Worm (Caenorhabditis elegans): ENCODE data around the gene gpd-3.

gpd-3 gene

DNA sequence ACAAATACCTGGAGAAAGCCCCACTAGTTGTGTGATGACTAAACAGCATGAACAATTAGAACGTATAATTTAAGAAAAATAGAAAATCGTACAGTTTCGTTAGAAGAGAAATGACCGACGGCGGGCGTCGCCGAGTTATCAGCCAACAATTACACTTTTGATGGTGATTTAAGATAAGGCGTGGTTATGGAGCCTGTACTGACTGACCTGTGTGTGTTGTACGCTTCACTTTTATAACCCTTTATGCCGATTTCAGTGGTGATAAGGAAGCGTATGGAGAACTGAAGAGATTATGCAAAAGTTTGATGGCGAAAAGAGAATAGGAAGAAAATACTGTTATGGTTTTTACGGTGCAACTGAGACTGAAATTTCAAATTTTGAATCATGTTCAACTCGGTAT lies 40.0 kb upstream of the gpd-3 start:
- TF ChIP-seq pros-1 (tag; optimal IDR thresholded peaks at IDR 0.05) (no peak), elt-2 (tag; optimal IDR thresholded peaks at IDR 0.05) (peak; percentile 87), dmd-4 (tag; optimal IDR thresholded peaks at IDR 0.05; ENCODE audit: borderline replicate concordance) (no peak), fax-1 (tag; optimal IDR thresholded peaks at IDR 0.05) (no peak)

DNA sequence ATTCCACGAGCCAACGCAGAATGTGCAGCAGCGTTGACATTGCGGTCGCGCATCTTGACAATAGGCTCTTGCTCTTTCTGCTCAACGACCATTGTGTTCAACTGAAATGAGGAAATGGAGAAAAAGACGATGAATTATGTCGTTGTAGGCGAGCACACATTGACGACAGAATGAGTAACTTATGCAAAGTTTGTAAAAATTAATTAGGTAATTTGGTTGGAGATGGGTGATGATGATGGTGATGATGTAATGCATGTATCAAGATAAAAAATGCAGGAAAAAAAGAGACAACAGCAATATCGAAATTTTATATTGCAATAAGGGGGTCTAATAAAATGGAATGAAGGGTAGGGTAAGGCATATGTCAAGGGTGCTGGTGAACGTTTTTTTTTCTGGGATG lies 39.2 kb upstream of the gpd-3 start, which contains the start of gene bbln-1:
Gene bbln-1 (minus strand): TSS at position 101 of the 400 bp plus-strand sequence.
- TF ChIP-seq ceh-34 (tag; optimal IDR thresholded peaks at IDR 0.05) = no peak
- TF ChIP-seq ets-4 (tag; optimal IDR thresholded peaks at IDR 0.05) = no peak
- no peak for TF ChIP-seq sox-2 (GFP tag; IDR thresholded peaks at IDR 0.05)
- TF ChIP-seq hlh-15 (tag; optimal IDR thresholded peaks at IDR 0.05) = no peak
- no peak for TF ChIP-seq fax-1 (tag; optimal IDR thresholded peaks at IDR 0.05)
- no peak for TF ChIP-seq ceh-18 (tag; optimal IDR thresholded peaks at IDR 0.05)
- TF ChIP-seq pros-1 (tag; optimal IDR thresholded peaks at IDR 0.05) = no peak
- TF ChIP-seq pag-3 (tag; optimal IDR thresholded peaks at IDR 0.05; ENCODE audit: borderline replicate concordance) = no peak
- no peak for TF ChIP-seq Y22D7AL.16 (tag; optimal IDR thresholded peaks at IDR 0.05)
- TF ChIP-seq F13H6.1 (tag; optimal IDR thresholded peaks at IDR 0.05) = no peak
- no peak for TF ChIP-seq npax-4 (tag; optimal IDR thresholded peaks at IDR 0.05)
- TF ChIP-seq unc-42 (tag; optimal IDR thresholded peaks at IDR 0.05) = no peak
- no peak for TF ChIP-seq ceh-19 (GFP tag; optimal IDR thresholded peaks at IDR 0.05)
- TF ChIP-seq unc-3 (GFP tag; conservative IDR thresholded peaks at IDR 0.05) = no peak
- TF ChIP-seq unc-3 (tag; optimal IDR thresholded peaks at IDR 0.05) = no peak

DNA sequence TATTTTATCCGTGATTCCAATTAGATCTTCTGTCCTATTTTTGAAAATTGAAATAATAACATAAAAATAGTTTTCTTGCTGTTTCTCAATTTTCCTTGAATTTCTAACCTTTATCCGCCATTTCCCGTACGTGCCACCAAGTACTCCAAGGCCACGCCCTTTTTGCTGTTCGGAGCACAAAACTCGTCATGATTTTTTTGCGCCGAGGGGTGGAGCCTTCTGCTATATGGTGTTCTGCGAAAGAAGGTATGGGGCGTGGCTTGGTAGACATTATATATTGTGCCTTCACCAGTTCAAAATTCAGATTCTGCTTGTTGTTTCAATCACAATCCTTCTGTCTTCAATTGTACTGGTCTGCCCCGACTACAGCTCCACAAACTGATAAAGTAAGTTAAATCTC lies 32.1 kb upstream of the gpd-3 start, which contains the start of gene C15C7.4:
Gene C15C7.4 (plus strand): TSS at position 301 of the 400 bp plus-strand sequence.
- TF ChIP-seq npax-4 (tag; optimal IDR thresholded peaks at IDR 0.05) (no peak), mec-3 (tag; optimal IDR thresholded peaks at IDR 0.05; ENCODE audit: borderline replicate concordance) (no peak), ceh-14 (tag; optimal IDR thresholded peaks at IDR 0.05) (no peak), pag-3 (tag; optimal IDR thresholded peaks at IDR 0.05; ENCODE audit: borderline replicate concordance) (no peak), ceh-31 (tag; optimal IDR thresholded peaks at IDR 0.05) (no peak), C38D4.7 (GFP tag; optimal IDR thresholded peaks at IDR 0.05) (no peak), hlh-6 (tag; optimal IDR thresholded peaks at IDR 0.05) (no peak), hlh-8 (tag; optimal IDR thresholded peaks at IDR 0.05) (no peak), ceh-2 (tag; optimal IDR thresholded peaks at IDR 0.05) (no peak), tbx-7 (tag; optimal IDR thresholded peaks at IDR 0.05) (no peak), rnt-1 (tag; optimal IDR thresholded peaks at IDR 0.05) (no peak), ceh-45 (GFP tag; IDR thresholded peaks at IDR 0.05) (no peak), ama-1 (optimal IDR thresholded peaks at IDR 0.05) (no peak), madf-2 (tag; optimal IDR thresholded peaks at IDR 0.05) (no peak), elt-4 (tag; optimal IDR thresholded peaks at IDR 0.05) (no peak), sox-2 (GFP tag; IDR thresholded peaks at IDR 0.05) (no peak)

DNA sequence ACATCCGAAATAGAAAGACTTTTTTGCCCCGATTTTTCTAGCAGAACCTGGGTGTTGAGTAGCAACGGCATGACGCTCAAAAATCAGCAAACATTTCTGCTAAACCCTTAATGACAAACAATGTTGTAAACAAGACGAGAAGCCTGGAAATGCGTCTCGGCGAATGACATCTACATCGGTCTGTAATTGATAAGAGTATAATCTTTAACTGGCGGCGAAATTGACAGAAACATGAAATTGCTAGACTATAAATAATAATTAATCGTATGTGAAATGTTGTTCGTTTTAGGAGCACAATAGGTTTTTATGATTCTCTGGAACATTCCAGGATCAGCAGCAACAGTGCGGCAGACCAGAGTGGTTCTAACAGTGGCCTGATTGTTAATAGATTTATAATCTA lies 28.6 kb upstream of the gpd-3 start:
- TF ChIP-seq elt-2 (tag; optimal IDR thresholded peaks at IDR 0.05) (no peak), fax-1 (tag; optimal IDR thresholded peaks at IDR 0.05) (no peak), nhr-11 (tag; optimal IDR thresholded peaks at IDR 0.05) (no peak), hlh-13 (GFP tag; optimal IDR thresholded peaks at IDR 0.05) (no peak), tbx-7 (tag; optimal IDR thresholded peaks at IDR 0.05) (no peak), elt-4 (tag; optimal IDR thresholded peaks at IDR 0.05) (no peak), ceh-48 (tag; optimal IDR thresholded peaks at IDR 0.05) (no peak), K09A11.1 (tag; optimal IDR thresholded peaks at IDR 0.05; ENCODE audit: insufficient read depth) (no peak), unc-42 (tag; optimal IDR thresholded peaks at IDR 0.05) (no peak), lim-6 (tag; optimal IDR thresholded peaks at IDR 0.05) (no peak), ceh-14 (tag; optimal IDR thresholded peaks at IDR 0.05) (no peak)

All from whole organism, late embryonic.